Fruit fly (Drosophila melanogaster) whole organism, embryonic: ENCODE results near the gene Zip88E.
A peak's percentile ranks its signal among the peaks of the same experiment; 100 is the strongest.

ENCODE experiments used
- ATbp ChIP-seq: fragments of 200-800 bp; sonication (Bioruptor generic); optimal IDR thresholded peaks from 2 replicates; lab custom pipeline; 2017; ENCODE audit warnings: missing biosample characterization, mild to moderate bottlenecking, missing genetic modification characterization, missing genetic modification reagents
- Abd-B ChIP-seq: fragments of 200-800 bp; sonication (Bioruptor generic); optimal IDR thresholded peaks from 2 replicates; lab custom pipeline; 2018; ENCODE audit warnings: missing biosample characterization, mild to moderate bottlenecking, missing genetic modification characterization, moderate library complexity
- Adf1 ChIP-seq: fragments of 200-800 bp; sonication (Bioruptor generic); IDR thresholded peaks from 2 replicates; pipeline ENCODE4 v1.3.6; 2022; ENCODE audit warnings: missing biosample characterization, missing genetic modification characterization
- CG10321 ChIP-seq: fragments of 200-800 bp; sonication (Bioruptor generic); IDR thresholded peaks from 2 replicates; pipeline ENCODE4 v1.3.6; 2022; ENCODE audit warnings: missing biosample characterization, missing genetic modification characterization
- CG10366 ChIP-seq: fragments of 200-800 bp; sonication (Bioruptor generic); IDR thresholded peaks from 2 replicates; pipeline ENCODE4 v1.3.6; 2022; ENCODE audit warnings: missing biosample characterization, missing genetic modification characterization
- CG12659 ChIP-seq: fragments of 200-800 bp; sonication (Bioruptor generic); optimal IDR thresholded peaks from 3 replicates; lab custom pipeline; 2017; ENCODE audit warnings: mild to moderate bottlenecking, missing biosample characterization, missing genetic modification reagents, missing genetic modification characterization
- CG12769 ChIP-seq: fragments of 200-800 bp; sonication (Bioruptor generic); optimal IDR thresholded peaks from 2 replicates; lab custom pipeline; 2019; ENCODE audit warnings: missing biosample characterization, mild to moderate bottlenecking, missing genetic modification characterization, moderate library complexity
- CG13775 ChIP-seq: fragments of 200-800 bp; sonication (Bioruptor generic); optimal IDR thresholded peaks from 3 replicates; lab custom pipeline; 2017; ENCODE audit warnings: missing biosample characterization, mild to moderate bottlenecking, missing genetic modification characterization
- CG14710 ChIP-seq: fragments of 200-800 bp; sonication (Bioruptor generic); optimal IDR thresholded peaks from 3 replicates; lab custom pipeline; 2019; ENCODE audit warnings: missing biosample characterization, mild to moderate bottlenecking, missing genetic modification characterization, moderate library complexity
- CG15479 ChIP-seq: fragments of 200-800 bp; sonication (Bioruptor generic); optimal IDR thresholded peaks from 3 replicates; lab custom pipeline; 2019; ENCODE audit warnings: missing biosample characterization, mild to moderate bottlenecking, missing genetic modification characterization, moderate library complexity
- CG18599 ChIP-seq: fragments of 200-800 bp; sonication (Bioruptor generic); optimal IDR thresholded peaks from 3 replicates; lab custom pipeline; 2017; ENCODE audit warnings: missing biosample characterization, missing genetic modification characterization, mild to moderate bottlenecking, moderate library complexity, missing genetic modification reagents
- CG2120 ChIP-seq: fragments of 200-800 bp; sonication (Bioruptor generic); optimal IDR thresholded peaks from 3 replicates; lab custom pipeline; 2016; ENCODE audit warnings: missing biosample characterization, missing genetic modification characterization
- CG4360 ChIP-seq: fragments of 200-800 bp; sonication (Bioruptor generic); IDR thresholded peaks from 2 replicates; pipeline ENCODE4 v1.3.6; 2022; ENCODE audit warnings: missing biosample characterization, missing genetic modification characterization
- CG5245 ChIP-seq: fragments of 200-800 bp; sonication (Bioruptor generic); optimal IDR thresholded peaks from 3 replicates; lab custom pipeline; 2016; ENCODE audit warnings: missing biosample characterization, missing genetic modification characterization
- Dp ChIP-seq: fragments of 200-800 bp; sonication (Bioruptor generic); optimal IDR thresholded peaks from 2 replicates; lab custom pipeline; 2018; ENCODE audit warnings: missing biosample characterization, mild to moderate bottlenecking, missing genetic modification characterization, moderate library complexity
- Gsc ChIP-seq: fragments of 200-800 bp; sonication (Bioruptor generic); IDR thresholded peaks from 2 replicates; pipeline ENCODE4 v1.3.6; 2022; ENCODE audit warnings: missing biosample characterization, missing genetic modification characterization
- Gug ChIP-seq: fragments of 200-800 bp; sonication (Bioruptor generic); IDR thresholded peaks from 4 replicates; pipeline ENCODE4 v1.3.6; 2022; ENCODE audit warnings: missing biosample characterization, missing genetic modification characterization
- HLH4C ChIP-seq: fragments of 200-800 bp; sonication (Bioruptor generic); IDR thresholded peaks from 3 replicates; pipeline ENCODE4 v1.3.6; 2022; ENCODE audit warnings: missing biosample characterization, missing genetic modification characterization; ENCODE audit not compliant: partially characterized antibody
- HLHmδ ChIP-seq: fragments of 200-800 bp; sonication (Bioruptor generic); optimal IDR thresholded peaks from 2 replicates; lab custom pipeline; 2018; ENCODE audit warnings: missing biosample characterization, mild to moderate bottlenecking, missing genetic modification characterization, moderate library complexity
- HmgZ ChIP-seq: fragments of 200-800 bp; sonication (Bioruptor generic); optimal IDR thresholded peaks from 2 replicates; lab custom pipeline; 2018; ENCODE audit warnings: missing biosample characterization, mild to moderate bottlenecking, missing genetic modification characterization
- Lpt ChIP-seq: fragments of >200 bp; optimal IDR thresholded peaks from 2 replicates; lab custom pipeline; 2018; ENCODE audit warnings: missing biosample characterization, missing genetic modification characterization
- Optix ChIP-seq: fragments of 200-800 bp; sonication (Bioruptor generic); IDR thresholded peaks from 3 replicates; pipeline ENCODE4 v1.3.6; 2022; ENCODE audit warnings: missing biosample characterization, missing genetic modification characterization
- Side ChIP-seq: fragments of 200-800 bp; sonication (Bioruptor generic); optimal IDR thresholded peaks from 2 replicates; lab custom pipeline; 2016; ENCODE audit warnings: missing biosample characterization, missing genetic modification characterization
- Sox100B ChIP-seq: fragments of 200-800 bp; sonication (Bioruptor generic); optimal IDR thresholded peaks from 3 replicates; lab custom pipeline; 2018; ENCODE audit warnings: missing biosample characterization, mild to moderate bottlenecking, missing genetic modification characterization
- Stat92E ChIP-seq, 3 experiments: fragments of >200 bp in 2 of 3; fragments of 200-800 bp in 1 of 3; sonication (Bioruptor generic) in 1 of 3; optimal IDR thresholded peaks; 2 replicates each; lab custom pipeline; 2017 to 2019; ENCODE audit warnings: missing biosample characterization in 3 of 3, missing genetic modification characterization in 3 of 3, mild to moderate bottlenecking in 1 of 3, moderate library complexity in 1 of 3
- ab ChIP-seq: fragments of 200-800 bp; sonication (Bioruptor generic); optimal IDR thresholded peaks from 2 replicates; lab custom pipeline; 2016; ENCODE audit warnings: missing biosample characterization, missing genetic modification characterization
- al ChIP-seq: fragments of 200-800 bp; sonication (Bioruptor generic); IDR thresholded peaks from 2 replicates; pipeline ENCODE4 v1.3.6; 2022; ENCODE audit warnings: missing biosample characterization, missing genetic modification characterization
- bcd ChIP-seq: fragments of 200-800 bp; sonication (Bioruptor generic); optimal IDR thresholded peaks from 2 replicates; lab custom pipeline; 2017; ENCODE audit warnings: missing biosample characterization, mild to moderate bottlenecking, missing genetic modification characterization
- chinmo ChIP-seq: fragments of 200-800 bp; sonication (Bioruptor generic); IDR thresholded peaks from 4 replicates; pipeline ENCODE4 v1.3.6; 2022; ENCODE audit warnings: missing biosample characterization, missing genetic modification characterization; ENCODE audit not compliant: partially characterized antibody
- disco-r ChIP-seq: fragments of 200-800 bp; sonication (Bioruptor generic); optimal IDR thresholded peaks from 2 replicates; lab custom pipeline; 2016; ENCODE audit warnings: missing biosample characterization, missing genetic modification characterization
- en ChIP-seq: fragments of 200-800 bp; sonication (Bioruptor generic); optimal IDR thresholded peaks from 2 replicates; lab custom pipeline; 2016; ENCODE audit warnings: missing biosample characterization, missing genetic modification characterization
- fd102C ChIP-seq: fragments of 200-800 bp; sonication (Bioruptor generic); optimal IDR thresholded peaks from 2 replicates; lab custom pipeline; 2018; ENCODE audit warnings: missing biosample characterization, mild to moderate bottlenecking, missing genetic modification characterization, moderate library complexity
- fd96Cb ChIP-seq: fragments of 200-800 bp; sonication (Bioruptor generic); optimal IDR thresholded peaks from 2 replicates; lab custom pipeline; 2018; ENCODE audit warnings: missing biosample characterization, mild to moderate bottlenecking, missing genetic modification characterization, moderate library complexity
- gt ChIP-seq: fragments of 200-800 bp; sonication (Bioruptor generic); IDR thresholded peaks from 2 replicates; pipeline ENCODE4 v1.3.6; 2022; ENCODE audit warnings: missing biosample characterization, missing genetic modification characterization
- h ChIP-seq: fragments of >200 bp; optimal IDR thresholded peaks from 2 replicates; lab custom pipeline; 2017
- lilli ChIP-seq: fragments of 200-800 bp; sonication (Bioruptor generic); optimal IDR thresholded peaks from 3 replicates; lab custom pipeline; 2016; ENCODE audit warnings: missing biosample characterization, missing genetic modification characterization
- nerfin-1 ChIP-seq: fragments of 200-800 bp; sonication (Bioruptor generic); optimal IDR thresholded peaks from 3 replicates; lab custom pipeline; 2019; ENCODE audit warnings: missing biosample characterization, mild to moderate bottlenecking, missing genetic modification characterization, moderate library complexity
- row ChIP-seq: fragments of 200-800 bp; sonication (Bioruptor generic); IDR thresholded peaks from 3 replicates; pipeline ENCODE4 v1.3.6; 2022; ENCODE audit warnings: missing biosample characterization, missing genetic modification characterization
- slou ChIP-seq: fragments of 200-800 bp; sonication (Bioruptor generic); optimal IDR thresholded peaks from 3 replicates; lab custom pipeline; 2016; ENCODE audit warnings: missing biosample characterization, missing genetic modification characterization
- slp2 ChIP-seq: fragments of 200-800 bp; sonication (Bioruptor generic); optimal IDR thresholded peaks from 2 replicates; lab custom pipeline; 2016; ENCODE audit warnings: missing biosample characterization, missing genetic modification characterization
- stwl ChIP-seq: fragments of 200-800 bp; sonication (Bioruptor generic); optimal IDR thresholded peaks from 3 replicates; lab custom pipeline; 2018; ENCODE audit warnings: missing biosample characterization, mild to moderate bottlenecking, missing genetic modification characterization, moderate library complexity
- sug ChIP-seq: fragments of 200-800 bp; optimal IDR thresholded peaks from 2 replicates; lab custom pipeline; 2019; ENCODE audit warnings: missing biosample characterization, mild to moderate bottlenecking, missing genetic modification characterization, moderate library complexity
- tna ChIP-seq: fragments of 200-800 bp; sonication (Bioruptor generic); IDR thresholded peaks from 2 replicates; pipeline ENCODE4 v1.3.6; 2022; ENCODE audit warnings: missing biosample characterization, missing genetic modification characterization; ENCODE audit not compliant: partially characterized antibody
- vnd ChIP-seq: fragments of 200-800 bp; sonication (Bioruptor generic); IDR thresholded peaks from 3 replicates; pipeline ENCODE4 v1.3.6; 2022; ENCODE audit warnings: missing biosample characterization, missing genetic modification characterization; ENCODE audit not compliant: partially characterized antibody
- yki ChIP-seq: fragments of >200 bp; optimal IDR thresholded peaks from 3 replicates; lab custom pipeline; 2018
- zfh1 ChIP-seq: fragments of 200-800 bp; sonication (Bioruptor generic); IDR thresholded peaks from 3 replicates; pipeline ENCODE4 v1.3.6; 2022; ENCODE audit warnings: missing biosample characterization, missing genetic modification characterization

The Zip88E gene

DNA sequence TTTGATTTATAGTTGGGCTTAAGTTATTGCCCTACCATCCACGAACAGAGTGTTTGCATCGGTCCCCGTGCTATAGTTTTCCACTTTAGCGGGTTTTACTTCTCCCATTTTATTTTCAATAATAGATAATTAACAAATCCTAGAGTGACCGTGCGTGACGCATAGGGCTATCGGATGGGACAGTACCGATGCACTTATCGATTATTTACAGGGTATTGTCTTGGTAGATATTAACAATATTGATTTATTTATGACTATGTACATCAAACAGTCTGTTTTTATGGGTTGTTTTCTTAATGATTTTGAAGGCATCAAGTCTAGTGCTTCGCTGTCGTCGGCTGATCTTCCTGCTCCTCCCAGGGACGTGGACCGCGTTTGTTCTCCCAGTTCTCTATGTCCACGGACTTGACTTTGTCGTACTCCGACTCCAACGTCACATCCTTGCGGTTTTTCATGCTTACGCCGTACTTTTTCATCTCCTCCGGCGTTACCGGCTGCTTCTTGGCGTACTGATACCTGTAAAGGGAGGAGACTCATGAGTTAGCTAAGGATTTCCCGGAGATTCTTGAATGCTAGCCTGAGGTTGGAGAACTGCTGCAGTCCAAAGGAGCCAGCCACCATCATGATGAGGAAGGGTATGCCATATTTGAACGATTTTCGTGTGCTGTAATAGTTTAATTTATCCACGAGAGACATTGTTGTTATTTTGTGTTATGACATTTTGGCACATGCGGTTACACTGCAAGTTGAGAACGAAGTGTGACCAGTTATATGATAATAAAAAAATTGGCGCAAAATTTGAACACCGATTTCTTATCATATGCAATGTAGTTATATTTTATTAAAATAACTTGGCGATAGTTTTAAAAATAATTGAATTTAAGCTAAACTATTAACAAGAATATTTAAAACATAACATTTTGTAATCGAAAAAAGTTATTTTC lies 9.7 kb downstream of the Zip88E start, which contains the start of the genes MRG15 and Tm1 (continued):
- TF ChIP-seq nerfin-1 (tag; lab: Kevin White, UChicago) = no peak
- TF ChIP-seq Stat92E (GFP tag; optimal IDR thresholded peaks at IDR 0.05; lab: Kevin White, UChicago) = no peak
- TF ChIP-seq Gug (GFP tag; lab: Robert Waterston, UW) = no peak
- peak; percentile 65; the same call in 1 of the 4 replicates for TF ChIP-seq chinmo (GFP tag; lab: Robert Waterston, UW)
- no peak for TF ChIP-seq gt (GFP tag; lab: Robert Waterston, UW)
- TF ChIP-seq CG2120 = peak; percentile 9
- TF ChIP-seq Gsc (GFP tag; lab: Robert Waterston, UW) = no peak
- peak; percentile 10 for TF ChIP-seq sug
- TF ChIP-seq slp2 (GFP tag; lab: Kevin White, UChicago) = peak; percentile 14
- peak; percentile 39; the same call in 2 of the 3 replicates for TF ChIP-seq row (GFP tag; lab: Robert Waterston, UW)
- TF ChIP-seq vnd = peak; percentile 57; the same call in 1 of the 3 replicates
- TF ChIP-seq Side (GFP tag; lab: Kevin White, UChicago) = no peak
- TF ChIP-seq Abd-B (GFP tag; lab: Kevin White, UChicago) = peak; percentile 28
- peak; percentile 19 for TF ChIP-seq CG14710 (tag; lab: Kevin White, UChicago)
- TF ChIP-seq slou (GFP tag; lab: Kevin White, UChicago) = no peak
- no peak for TF ChIP-seq Optix (GFP tag; lab: Robert Waterston, UW)
- peak; percentile 68 for TF ChIP-seq HLH4C (GFP tag; lab: Robert Waterston, UW)
- peak; percentile 40 for TF ChIP-seq HmgZ (tag; lab: Kevin White, UChicago)
- no peak for TF ChIP-seq CG4360 (GFP tag; lab: Robert Waterston, UW)
- TF ChIP-seq Adf1 (GFP tag; lab: Robert Waterston, UW) = no peak
- TF ChIP-seq fd96Cb (tag; lab: Kevin White, UChicago) = no peak
- TF ChIP-seq tna (GFP tag; lab: Robert Waterston, UW) = peak; percentile 58
- TF ChIP-seq ab = no peak
- no peak for TF ChIP-seq disco-r (GFP tag; lab: Kevin White, UChicago)
- TF ChIP-seq bcd (GFP tag; lab: Kevin White, UChicago) = no peak
- TF ChIP-seq Dp (GFP tag; lab: Kevin White, UChicago) = peak; percentile 88
- no peak for TF ChIP-seq yki (lab: Kevin White, UChicago)
- no peak for TF ChIP-seq CG10366 (GFP tag; lab: Robert Waterston, UW)
- no peak for TF ChIP-seq fd102C (GFP tag; lab: Kevin White, UChicago)
- TF ChIP-seq h = no peak
- no peak for TF ChIP-seq CG5245
- TF ChIP-seq CG12769 (tag; lab: Kevin White, UChicago) = no peak
- peak; percentile 17 for TF ChIP-seq CG12659
- no peak for TF ChIP-seq CG18599
- TF ChIP-seq Lpt = no peak
- TF ChIP-seq lilli (GFP tag; lab: Kevin White, UChicago) = peak; percentile 32
- no peak for TF ChIP-seq zfh1 (GFP tag; lab: Robert Waterston, UW)
- TF ChIP-seq ATbp = no peak
- no peak for TF ChIP-seq al (GFP tag; lab: Robert Waterston, UW)
- no peak for TF ChIP-seq HLHmδ (GFP tag; lab: Kevin White, UChicago)
- no peak for TF ChIP-seq CG10321 (GFP tag; lab: Robert Waterston, UW)
- TF ChIP-seq stwl = peak; percentile 19
- peak; percentile 23 for TF ChIP-seq CG13775
- TF ChIP-seq Sox100B (GFP tag; lab: Kevin White, UChicago) = no peak
- TF ChIP-seq en (GFP tag; lab: Kevin White, UChicago) = no peak
- no peak for TF ChIP-seq CG15479
